Worm (Caenorhabditis elegans) whole organism, young adult: Measurements from ENCODE around the gene flwr-1.

Source experiments
- C17E4.6 ChIP-seq: fragments of 200-800 bp; sonication (Bioruptor generic); IDR thresholded peaks from 2 replicates; pipeline ENCODE4 v1.3.6; 2022; ENCODE audit warnings: missing genetic modification reagents, missing genetic modification characterization, missing compliant biosample characterization
- F33H1.4 ChIP-seq: fragments of 200-800 bp; sonication (Bioruptor generic); IDR thresholded peaks from 2 replicates; pipeline ENCODE4 v1.3.6; 2022; ENCODE audit warnings: missing genetic modification reagents, missing genetic modification characterization, missing compliant biosample characterization
- F37B4.10 ChIP-seq: fragments of 200-800 bp; sonication (Bioruptor generic); IDR thresholded peaks from 2 replicates; pipeline ENCODE4 v1.3.6; 2022; ENCODE audit warnings: missing genetic modification characterization, missing compliant biosample characterization
- K11D2.4 ChIP-seq: fragments of 200-800 bp; sonication (Bioruptor generic); IDR thresholded peaks from 2 replicates; pipeline ENCODE4 v1.3.6; 2022; ENCODE audit warnings: missing genetic modification reagents, missing genetic modification characterization, missing compliant biosample characterization
- Y53F4B.3 ChIP-seq: fragments of 200-800 bp; sonication (Bioruptor generic); IDR thresholded peaks from 2 replicates; pipeline ENCODE4 v1.3.6; 2022; ENCODE audit warnings: missing genetic modification reagents, missing genetic modification characterization, missing compliant biosample characterization
- akir-1 ChIP-seq: fragments of 200-800 bp; sonication (Bioruptor generic); optimal IDR thresholded peaks from 2 replicates; lab custom pipeline; 2018; ENCODE audit warnings: mild to moderate bottlenecking, missing genetic modification characterization, moderate library complexity, missing compliant biosample characterization
- ama-1 ChIP-seq, 3 experiments: fragments of 150-350 bp in 1 of 3; sonication (generic microtip) in 2 of 3; optimal IDR thresholded peaks; 2 replicates each; lab custom pipeline; 2014 to 2018; ENCODE audit warnings: missing biosample characterization in 2 of 3, missing genetic modification characterization in 2 of 3, missing genetic modification reagents in 2 of 3
- atf-7 ChIP-seq: sonication (generic microtip); optimal IDR thresholded peaks from 2 replicates; lab custom pipeline; 2017; ENCODE audit warnings: mild to moderate bottlenecking, missing genetic modification characterization, missing compliant biosample characterization
- cebp-2 ChIP-seq: fragments of 200-800 bp; sonication (Bioruptor generic); IDR thresholded peaks from 2 replicates; pipeline ENCODE4 v1.3.6; 2022; ENCODE audit warnings: missing genetic modification characterization, missing compliant biosample characterization
- egl-18 ChIP-seq: fragments of 200-800 bp; sonication (Bioruptor generic); IDR thresholded peaks from 2 replicates; pipeline ENCODE4 v1.3.6; 2022; ENCODE audit warnings: missing genetic modification reagents, missing genetic modification characterization, missing compliant biosample characterization
- fkh-3 ChIP-seq: sonication (generic microtip); optimal IDR thresholded peaks from 2 replicates; lab custom pipeline; 2016; ENCODE audit warnings: mild to moderate bottlenecking, missing genetic modification characterization, missing compliant biosample characterization
- rpc-1 ChIP-seq, 2 experiments: fragments of 150-350 bp in 1 of 2; sonication (generic microtip) in 1 of 2; optimal IDR thresholded peaks; 2 replicates each; lab custom pipeline; 2014 to 2018; ENCODE audit warnings: missing biosample characterization in 1 of 2, missing genetic modification characterization in 1 of 2, missing genetic modification reagents in 1 of 2, missing genotype in 1 of 2
- snpc-1.3 ChIP-seq: sonication (generic microtip); optimal IDR thresholded peaks from 2 replicates; lab custom pipeline; 2017; ENCODE audit warnings: missing genetic modification characterization, mild to moderate bottlenecking, missing compliant biosample characterization, antibody characterized with exemption, moderate library complexity, missing genotype, missing genetic modification reagents; ENCODE audit not compliant: insufficient read depth
- unc-62 ChIP-seq: fragments of 150-350 bp; optimal IDR thresholded peaks from 2 replicates; lab custom pipeline; 2014; ENCODE audit warnings: missing biosample characterization, missing genetic modification reagents, missing genetic modification characterization

ce11 chrX:15010941-15011340 is 40.9 kb upstream of the flwr-1 start:
- TF ChIP-seq K11D2.4 (GFP tag; lab: Robert Waterston, UW): no peak
- TF ChIP-seq cebp-2: no peak
- no peak for TF ChIP-seq atf-7 (tag; lab: Kevin White, UChicago)
- TF ChIP-seq C17E4.6 (GFP tag; lab: Robert Waterston, UW): no peak
- TF ChIP-seq fkh-3: no peak
- TF ChIP-seq F37B4.10: no peak
- TF ChIP-seq snpc-1.3: no peak
- TF ChIP-seq ama-1 (optimal IDR thresholded peaks at IDR 0.05; lab: Kevin White, UChicago): no peak
- TF ChIP-seq ama-1 (GFP tag; optimal IDR thresholded peaks at IDR 0.05; lab: Kevin White, UChicago): no peak
- no peak for TF ChIP-seq akir-1 (GFP tag; lab: Kevin White, UChicago)
- no peak for TF ChIP-seq unc-62
- TF ChIP-seq Y53F4B.3 (GFP tag; lab: Robert Waterston, UW): no peak
- no peak for TF ChIP-seq rpc-1 (optimal IDR thresholded peaks at IDR 0.05; lab: Kevin White, UChicago)
- TF ChIP-seq rpc-1 (tag; optimal IDR thresholded peaks at IDR 0.05; lab: Kevin White, UChicago): no peak
- TF ChIP-seq egl-18 (GFP tag; lab: Robert Waterston, UW): no peak
- TF ChIP-seq F33H1.4 (GFP tag; lab: Robert Waterston, UW): no peak
